Worm (Caenorhabditis elegans) whole organism, mixed stage, embryonic: Measurements from ENCODE around the gene C07B5.8.
A peak's percentile ranks its signal among the peaks of the same experiment; 100 is the strongest.

Experiments used
- M03D4.4 ChIP-seq: sonication (generic microtip); optimal IDR thresholded peaks from 2 replicates; lab custom pipeline; 2017; ENCODE audit warnings: mild to moderate bottlenecking, missing genetic modification characterization, missing compliant biosample characterization
- bed-3 ChIP-seq: fragments of 200-800 bp; sonication (Bioruptor generic); optimal IDR thresholded peaks from 3 replicates; lab custom pipeline; 2018; ENCODE audit warnings: mild to moderate bottlenecking, missing genetic modification characterization, moderate library complexity, missing compliant biosample characterization
- blmp-1 ChIP-seq: fragments of 150-350 bp; optimal IDR thresholded peaks from 2 replicates; lab custom pipeline; 2014; ENCODE audit warnings: missing biosample characterization, missing genetic modification characterization
- ceh-39 ChIP-seq: fragments of 150-350 bp; optimal IDR thresholded peaks from 2 replicates; lab custom pipeline; 2014; ENCODE audit warnings: missing biosample characterization, missing genetic modification characterization
- ces-1 ChIP-seq: fragments of 150-350 bp; optimal IDR thresholded peaks from 2 replicates; lab custom pipeline; 2014; ENCODE audit warnings: missing biosample characterization, missing genetic modification reagents, missing genetic modification characterization
- cnd-1 ChIP-seq: fragments of 200-800 bp; sonication (Bioruptor generic); optimal IDR thresholded peaks from 2 replicates; lab custom pipeline; 2018; ENCODE audit warnings: mild to moderate bottlenecking, missing genetic modification characterization, missing compliant biosample characterization
- drap-1 ChIP-seq: fragments of 200-800 bp; sonication (Bioruptor generic); optimal IDR thresholded peaks from 3 replicates; lab custom pipeline; 2018; ENCODE audit warnings: mild to moderate bottlenecking, missing genetic modification characterization, missing compliant biosample characterization
- elt-1 ChIP-seq: sonication (generic microtip); optimal IDR thresholded peaks from 2 replicates; lab custom pipeline; 2017; ENCODE audit warnings: missing genetic modification characterization, mild to moderate bottlenecking, missing compliant biosample characterization, antibody characterized with exemption, moderate library complexity, borderline replicate concordance; ENCODE audit not compliant: insufficient read depth
- elt-3 ChIP-seq: fragments of 150-350 bp; optimal IDR thresholded peaks from 2 replicates; lab custom pipeline; 2014; ENCODE audit warnings: missing biosample characterization, missing genetic modification characterization
- flh-1 ChIP-seq: fragments of 200-800 bp; sonication (Bioruptor generic); optimal IDR thresholded peaks from 2 replicates; lab custom pipeline; 2018; ENCODE audit warnings: mild to moderate bottlenecking, missing genetic modification characterization, moderate library complexity, missing compliant biosample characterization
- ham-2 ChIP-seq: fragments of 200-800 bp; sonication (Bioruptor generic); optimal IDR thresholded peaks from 2 replicates; lab custom pipeline; 2018; ENCODE audit warnings: mild to moderate bottlenecking, missing genetic modification characterization, missing compliant biosample characterization
- hlh-1 ChIP-seq: fragments of 150-350 bp; optimal IDR thresholded peaks from 2 replicates; lab custom pipeline; 2014; ENCODE audit warnings: missing biosample characterization, missing genetic modification reagents, missing genetic modification characterization
- lin-13 ChIP-seq: fragments of 150-350 bp; optimal IDR thresholded peaks from 2 replicates; lab custom pipeline; 2014; ENCODE audit warnings: missing biosample characterization, missing genetic modification characterization
- lin-32 ChIP-seq: fragments of 200-800 bp; sonication (Bioruptor generic); optimal IDR thresholded peaks from 2 replicates; lab custom pipeline; 2018; ENCODE audit warnings: mild to moderate bottlenecking, missing genetic modification characterization, missing compliant biosample characterization
- lsy-2 ChIP-seq: fragments of 150-350 bp; optimal IDR thresholded peaks from 2 replicates; lab custom pipeline; 2014; ENCODE audit warnings: missing biosample characterization, missing genetic modification characterization
- mab-5 ChIP-seq: fragments of 150-350 bp; optimal IDR thresholded peaks from 2 replicates; lab custom pipeline; 2014; ENCODE audit warnings: missing biosample characterization, missing genetic modification characterization
- mep-1 ChIP-seq: fragments of 150-350 bp; optimal IDR thresholded peaks from 2 replicates; lab custom pipeline; 2017; ENCODE audit warnings: missing biosample characterization, missing genetic modification reagents, missing genetic modification characterization, inconsistent platforms
- mls-2 ChIP-seq: sonication (generic microtip); optimal IDR thresholded peaks from 2 replicates; lab custom pipeline; 2016; ENCODE audit warnings: mild to moderate bottlenecking, missing genetic modification characterization, moderate library complexity, missing compliant biosample characterization
- nhr-12 ChIP-seq: fragments of 150-350 bp; optimal IDR thresholded peaks from 2 replicates; lab custom pipeline; 2014; ENCODE audit warnings: missing biosample characterization, missing genetic modification characterization
- nhr-2 ChIP-seq: fragments of 150-350 bp; optimal IDR thresholded peaks from 2 replicates; lab custom pipeline; 2014; ENCODE audit warnings: missing biosample characterization, missing genetic modification characterization
- nhr-237 ChIP-seq: fragments of 150-350 bp; optimal IDR thresholded peaks from 2 replicates; lab custom pipeline; 2014; ENCODE audit warnings: missing biosample characterization, missing genetic modification characterization
- nhr-28 ChIP-seq: fragments of 150-350 bp; optimal IDR thresholded peaks from 2 replicates; lab custom pipeline; 2014; ENCODE audit warnings: missing biosample characterization, missing genetic modification characterization
- pha-4 ChIP-seq: fragments of 150-350 bp; optimal IDR thresholded peaks from 2 replicates; lab custom pipeline; 2018; ENCODE audit warnings: missing biosample characterization, missing genetic modification reagents, missing genetic modification characterization
- sem-2 ChIP-seq: fragments of 200-800 bp; sonication (Bioruptor generic); optimal IDR thresholded peaks from 2 replicates; lab custom pipeline; 2018; ENCODE audit warnings: mild to moderate bottlenecking, missing genetic modification characterization, missing compliant biosample characterization
- snpc-4 ChIP-seq: fragments of 150-350 bp; optimal IDR thresholded peaks from 2 replicates; lab custom pipeline; 2014; ENCODE audit warnings: missing biosample characterization, missing genetic modification characterization
- sptf-1 ChIP-seq: sonication (generic microtip); optimal IDR thresholded peaks from 2 replicates; lab custom pipeline; 2017; ENCODE audit warnings: mild to moderate bottlenecking, missing genetic modification characterization, moderate library complexity, missing compliant biosample characterization
- tbx-8 ChIP-seq: fragments of 200-800 bp; sonication (Bioruptor generic); optimal IDR thresholded peaks from 2 replicates; lab custom pipeline; 2018; ENCODE audit warnings: mild to moderate bottlenecking, missing genetic modification characterization, moderate library complexity, missing compliant biosample characterization
- unc-120 ChIP-seq: sonication (generic microtip); optimal IDR thresholded peaks from 2 replicates; lab custom pipeline; 2017; ENCODE audit warnings: missing genetic modification characterization, missing compliant biosample characterization; ENCODE audit not compliant: poor library complexity, severe bottlenecking
- zip-8 ChIP-seq: fragments of 150-350 bp; optimal IDR thresholded peaks from 2 replicates; lab custom pipeline; 2014; ENCODE audit warnings: missing biosample characterization, missing genetic modification characterization
- ztf-11 ChIP-seq: fragments of 150-350 bp; optimal IDR thresholded peaks from 2 replicates; lab custom pipeline; 2014; ENCODE audit warnings: missing biosample characterization, missing genetic modification characterization

Gene C07B5.8

ce11 chrX:9527898-9528297 lies 8.7 kb downstream of the C07B5.8 start:
- TF ChIP-seq mep-1 (tag; lab: Kevin White, UChicago) (no peak), M03D4.4 (tag; lab: Kevin White, UChicago) (no peak), elt-3 (no peak), mab-5 (tag; lab: Kevin White, UChicago) (no peak), lin-32 (GFP tag; lab: Kevin White, UChicago) (no peak), nhr-12 (tag; lab: Kevin White, UChicago) (no peak), ceh-39 (tag; lab: Kevin White, UChicago) (no peak), cnd-1 (no peak), lsy-2 (tag; lab: Kevin White, UChicago) (no peak), nhr-28 (tag; lab: Kevin White, UChicago) (no peak), nhr-237 (tag; lab: Kevin White, UChicago) (no peak), zip-8 (tag; lab: Kevin White, UChicago) (no peak), snpc-4 (tag; lab: Kevin White, UChicago) (no peak), flh-1 (GFP tag; lab: Kevin White, UChicago) (no peak)

ce11 chrX:9523118-9523517 lies 13.4 kb downstream of the C07B5.8 start, which contains the start of gene C07B5.3:
Gene C07B5.3, minus strand, starts transcription at chrX:9523218.
- TF ChIP-seq M03D4.4 (tag; lab: Kevin White, UChicago): no peak
- TF ChIP-seq lsy-2 (tag; lab: Kevin White, UChicago): no peak

- TF ChIP-seq drap-1 (GFP tag; lab: Kevin White, UChicago) (no peak), M03D4.4 (tag; lab: Kevin White, UChicago) (no peak), pha-4 (tag; lab: Kevin White, UChicago) (no peak), lsy-2 (tag; lab: Kevin White, UChicago) (no peak), cnd-1 (no peak), blmp-1 (tag; lab: Kevin White, UChicago) (no peak), ham-2 (GFP tag; lab: Kevin White, UChicago) (no peak), ces-1 (no peak), mep-1 (tag; lab: Kevin White, UChicago) (no peak), nhr-28 (tag; lab: Kevin White, UChicago) (no peak), mls-2 (no peak), unc-120 (tag; lab: Kevin White, UChicago) (no peak)
These were observed 17.8 kb downstream of the C07B5.8 start, which contains the start of gene C07B5.6 for ce11 chrX:9518719-9519118. Gene C07B5.6, plus strand, starts transcription at chrX:9519019.

- TF ChIP-seq sptf-1 (tag; lab: Kevin White, UChicago) (no peak), nhr-2 (tag; lab: Kevin White, UChicago) (no peak), pha-4 (tag; lab: Kevin White, UChicago) (no peak), ceh-39 (tag; lab: Kevin White, UChicago) (no peak), elt-3 (no peak), lin-13 (tag; lab: Kevin White, UChicago) (no peak), sem-2 (GFP tag; lab: Kevin White, UChicago) (no peak)
These were observed 19.5 kb downstream of the C07B5.8 start, which contains the start of gene C07B5.2 for ce11 chrX:9517106-9517505. Gene C07B5.2, minus strand, starts transcription at chrX:9517206.

DNA sequence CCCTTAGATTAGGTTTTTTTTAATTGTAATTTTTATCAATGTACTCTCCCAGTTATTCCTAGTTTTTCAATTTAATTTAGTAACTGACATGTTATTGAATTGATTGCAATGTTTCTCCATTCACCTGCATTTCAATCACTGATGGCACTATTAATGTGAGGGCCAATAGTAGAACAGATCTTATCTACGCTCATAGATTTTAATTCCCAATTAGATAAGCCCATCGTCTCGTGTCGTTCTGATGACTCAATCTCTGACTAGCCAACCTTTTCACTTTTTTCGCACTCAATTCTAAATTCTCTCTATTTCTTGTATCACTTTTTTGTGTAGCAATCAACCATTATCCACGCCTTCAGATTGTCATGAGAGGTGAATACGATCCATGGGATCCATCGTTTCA lies 24.1 kb downstream of the C07B5.8 start:
- TF ChIP-seq elt-1 (tag; lab: Kevin White, UChicago) (peak; percentile 37), lin-13 (tag; lab: Kevin White, UChicago) (no peak), hlh-1 (tag; lab: Kevin White, UChicago) (no peak)

ce11 chrX:9510448-9510847 lies 26.1 kb downstream of the C07B5.8 start:
- TF ChIP-seq flh-1 (GFP tag; lab: Kevin White, UChicago) (no peak), lsy-2 (tag; lab: Kevin White, UChicago) (no peak)
- TF ChIP-seq, all 35 proteins: peak for 0

- peak; percentile 49 for TF ChIP-seq mls-2
- TF ChIP-seq tbx-8 (GFP tag; lab: Kevin White, UChicago): no peak
- peak; percentile 33 for TF ChIP-seq ztf-11
- no peak for TF ChIP-seq hlh-1 (tag; lab: Kevin White, UChicago)
- peak; percentile 93 for TF ChIP-seq ces-1
- TF ChIP-seq ceh-39 (tag; lab: Kevin White, UChicago): no peak
- TF ChIP-seq nhr-2 (tag; lab: Kevin White, UChicago): no peak
- TF ChIP-seq sptf-1 (tag; lab: Kevin White, UChicago): peak; percentile 26
- TF ChIP-seq mep-1 (tag; lab: Kevin White, UChicago): peak; percentile 42
- no peak for TF ChIP-seq lin-13 (tag; lab: Kevin White, UChicago)
- TF ChIP-seq bed-3: no peak
These were observed 26.6 kb downstream of the C07B5.8 start for ce11 chrX:9509922-9510321.
